Fruit fly (Drosophila melanogaster): Measurements from ENCODE around the gene CG8112.

dm6 chr3R:8712722-8713131 lies at the start of gene CG8112:
- TF ChIP-seq CG1621 (tag; optimal IDR thresholded peaks at IDR 0.05) (no peak), CG9139 (GFP tag; optimal IDR thresholded peaks at IDR 0.05) (no peak), salr (GFP tag; optimal IDR thresholded peaks at IDR 0.05) (peak in 1 of 2 experiments; percentile 14), Hr39 (GFP tag; optimal IDR thresholded peaks at IDR 0.05) (no peak), CG16779 (tag; optimal IDR thresholded peaks at IDR 0.05) (no peak), Gug (GFP tag; IDR thresholded peaks at IDR 0.05) (no peak), CG8119 (GFP tag; IDR thresholded peaks at IDR 0.05) (no peak), Eip78C (GFP tag) (peak; percentile 63), Met (GFP tag; optimal IDR thresholded peaks at IDR 0.05) (no peak), CG11902 (GFP tag; optimal IDR thresholded peaks at IDR 0.05) (no peak), CG32006 (GFP tag; optimal IDR thresholded peaks at IDR 0.05) (peak; percentile 74)
